Fruit fly (Drosophila melanogaster): ENCODE measurements around the gene Poxm.

Poxm gene

dm6 chr3R:8333768-8334470 lies at the start of gene Poxm (continued):
- TF ChIP-seq fru (optimal IDR thresholded peaks at IDR 0.05) (no peak), CG10565 (GFP tag; optimal IDR thresholded peaks at IDR 0.05) (peak; percentile 33), CG17912 (GFP tag; optimal IDR thresholded peaks at IDR 0.05) (no peak), CG7928 (GFP tag; optimal IDR thresholded peaks at IDR 0.05) (peak; percentile 23), TFAM (GFP tag; optimal IDR thresholded peaks at IDR 0.05) (peak; percentile 59), peb (GFP tag; IDR thresholded peaks at IDR 0.05) (peak; percentile 73), Nf-YB (GFP tag; optimal IDR thresholded peaks at IDR 0.05) (peak; percentile 94), BtbVII (GFP tag; optimal IDR thresholded peaks at IDR 0.05) (peak; percentile 82), CG9727 (GFP tag; optimal IDR thresholded peaks at IDR 0.05) (peak; percentile 96), aop (GFP tag; IDR thresholded peaks at IDR 0.05) (no peak), CG6854 (GFP tag; optimal IDR thresholded peaks at IDR 0.05) (peak; percentile 70), CG17829 (tag; optimal IDR thresholded peaks at IDR 0.05) (peak; percentile 96), CG6254 (GFP tag; optimal IDR thresholded peaks at IDR 0.05) (peak; percentile 86), CG12299 (tag; optimal IDR thresholded peaks at IDR 0.05) (peak; percentile 74), CG8478 (optimal IDR thresholded peaks at IDR 0.05) (peak; percentile 91), zfh2 (GFP tag; optimal IDR thresholded peaks at IDR 0.05) (peak; percentile 43), NC2β (GFP tag; optimal IDR thresholded peaks at IDR 0.05) (peak; percentile 29), CG2120 (GFP tag; optimal IDR thresholded peaks at IDR 0.05) (peak; percentile 71), Dp (GFP tag; optimal IDR thresholded peaks at IDR 0.05) (no peak), CG10366 (GFP tag; IDR thresholded peaks at IDR 0.05) (peak; percentile 79), ase (GFP tag; IDR thresholded peaks at IDR 0.05) (peak; percentile 79), bbx (GFP tag; IDR thresholded peaks at IDR 0.05; ENCODE audit: partially characterized antibody) (0 out of 2 replicates have a peak, but pooled peaks have one; percentile 21), HLH4C (GFP tag; IDR thresholded peaks at IDR 0.05; ENCODE audit: partially characterized antibody) (no peak), CG4424 (GFP tag; optimal IDR thresholded peaks at IDR 0.05) (peak; percentile 95), Antp (GFP tag; optimal IDR thresholded peaks at IDR 0.05) (peak; percentile 51), CG8290 (GFP tag; optimal IDR thresholded peaks at IDR 0.05) (peak; percentile 78), CG8290 (tag; optimal IDR thresholded peaks at IDR 0.05) (peak in 1 of 2 experiments; percentile 83), Dad (GFP tag; optimal IDR thresholded peaks at IDR 0.05) (peak; percentile 75), slbo (GFP tag; IDR thresholded peaks at IDR 0.05) (peak; percentile 87), Nf-YC (tag; optimal IDR thresholded peaks at IDR 0.05) (peak; percentile 94), Hmx (GFP tag; optimal IDR thresholded peaks at IDR 0.05) (peak; percentile 30), danr (GFP tag; IDR thresholded peaks at IDR 0.05) (peak; percentile 86), CG33557 (GFP tag; optimal IDR thresholded peaks at IDR 0.05) (peak; percentile 88), CG34224 (GFP tag; IDR thresholded peaks at IDR 0.05; ENCODE audit: partially characterized antibody) (0 out of 3 replicates have a peak, but pooled peaks have one; percentile 27), CG6272 (GFP tag; IDR thresholded peaks at IDR 0.05) (peak; percentile 83), CG17359 (tag; optimal IDR thresholded peaks at IDR 0.05) (peak; percentile 88), dysf (GFP tag; IDR thresholded peaks at IDR 0.05) (peak; percentile 94), CG12769 (tag; optimal IDR thresholded peaks at IDR 0.05) (peak; percentile 4), hb (GFP tag; IDR thresholded peaks at IDR 0.05; ENCODE audit: partially characterized antibody) (no peak), slp2 (GFP tag; optimal IDR thresholded peaks at IDR 0.05) (peak; percentile 64), gsb-n (tag; optimal IDR thresholded peaks at IDR 0.05) (peak; percentile 88), HmgZ (tag; optimal IDR thresholded peaks at IDR 0.05) (peak; percentile 38), CG5245 (GFP tag; optimal IDR thresholded peaks at IDR 0.05) (peak; percentile 87), dimm (GFP tag; IDR thresholded peaks at IDR 0.05) (peak; percentile 55; the same call in 1 of the 2 replicates), gro (GFP tag; optimal IDR thresholded peaks at IDR 0.05) (no peak), Trl (optimal IDR thresholded peaks at IDR 0.05) (peak; percentile 47 to 78), Trl (GFP tag; optimal IDR thresholded peaks at IDR 0.05) (peak; percentile 58), Side (GFP tag; optimal IDR thresholded peaks at IDR 0.05) (peak; percentile 54), gcm (GFP tag; optimal IDR thresholded peaks at IDR 0.05) (peak; percentile 86), bab2 (GFP tag; optimal IDR thresholded peaks at IDR 0.05) (peak; percentile 77), esg (GFP tag; conservative IDR thresholded peaks at IDR 0.05) (peak; percentile 88)
